Fruit fly (Drosophila melanogaster) whole organism, adult: Measurements from ENCODE around the gene CG42828.

Experiments
- CG11617 ChIP-seq: fragments of 200-800 bp; sonication (Bioruptor generic); optimal IDR thresholded peaks from 2 replicates; lab custom pipeline; 2017; ENCODE audit warnings: mild to moderate bottlenecking, missing biosample characterization, missing genetic modification reagents, missing genetic modification characterization
- CG12768 ChIP-seq: fragments of 200-800 bp; sonication (Bioruptor generic); optimal IDR thresholded peaks from 2 replicates; lab custom pipeline; 2017; ENCODE audit warnings: missing biosample characterization, missing genetic modification characterization, mild to moderate bottlenecking, moderate library complexity, missing genetic modification reagents
- CG14711 ChIP-seq: fragments of 200-800 bp; sonication (Bioruptor generic); optimal IDR thresholded peaks from 2 replicates; lab custom pipeline; 2018; ENCODE audit warnings: missing biosample characterization, mild to moderate bottlenecking, missing genetic modification characterization, moderate library complexity
- CG5204 ChIP-seq: fragments of 200-800 bp; sonication (Bioruptor generic); optimal IDR thresholded peaks from 2 replicates; lab custom pipeline; 2016; ENCODE audit warnings: missing biosample characterization, missing genetic modification characterization
- CG7045 ChIP-seq: fragments of 200-800 bp; sonication (Bioruptor generic); optimal IDR thresholded peaks from 2 replicates; lab custom pipeline; 2017; ENCODE audit warnings: missing biosample characterization, mild to moderate bottlenecking, missing genetic modification characterization
- CG7101 ChIP-seq: fragments of 200-800 bp; sonication (Bioruptor generic); optimal IDR thresholded peaks from 2 replicates; lab custom pipeline; 2018; ENCODE audit warnings: missing biosample characterization, mild to moderate bottlenecking, missing genetic modification characterization, moderate library complexity
- Clk ChIP-seq: fragments of 200-800 bp; sonication (Bioruptor generic); optimal IDR thresholded peaks from 2 replicates; lab custom pipeline; 2017; ENCODE audit warnings: missing biosample characterization, missing genetic modification characterization
- bab1 ChIP-seq: fragments of 200-800 bp; sonication (Bioruptor generic); optimal IDR thresholded peaks from 3 replicates; lab custom pipeline; 2019; ENCODE audit warnings: missing biosample characterization, mild to moderate bottlenecking, missing genetic modification characterization, moderate library complexity
- cic ChIP-seq: fragments of 200-800 bp; sonication (Bioruptor generic); optimal IDR thresholded peaks from 2 replicates; lab custom pipeline; 2017; ENCODE audit warnings: missing biosample characterization, mild to moderate bottlenecking, missing genetic modification characterization, moderate library complexity
- cnc ChIP-seq, 2 experiments: fragments of >200 bp; optimal IDR thresholded peaks; 2 replicates each; lab custom pipeline; 2017
- kay ChIP-seq: fragments of 200-800 bp; sonication (Bioruptor generic); peaks from one replicate; lab custom pipeline; 2016; ENCODE audit warnings: missing biosample characterization, missing genetic modification characterization, borderline replicate concordance
- pad ChIP-seq: fragments of 200-800 bp; sonication (Bioruptor generic); optimal IDR thresholded peaks from 3 replicates; lab custom pipeline; 2017; ENCODE audit warnings: missing biosample characterization, missing genetic modification characterization, mild to moderate bottlenecking, moderate library complexity, missing genetic modification reagents
- tj ChIP-seq: fragments of 200-800 bp; sonication (Bioruptor generic); optimal IDR thresholded peaks from 3 replicates; lab custom pipeline; 2017; ENCODE audit warnings: missing biosample characterization, mild to moderate bottlenecking, missing genetic modification characterization, moderate library complexity
- toe ChIP-seq: fragments of 200-800 bp; sonication (Bioruptor generic); optimal IDR thresholded peaks from 2 replicates; lab custom pipeline; 2016; ENCODE audit warnings: missing biosample characterization, missing genetic modification characterization

dm6 chr3R:23402508-23402907, 29.0 kb downstream of the CG42828 start, which contains the start of gene Ir94d:
- TF ChIP-seq CG11617 (GFP tag; lab: Kevin White, UChicago), result no peak
- TF ChIP-seq cic (GFP tag; lab: Kevin White, UChicago), result no peak
- no peak for TF ChIP-seq kay (GFP tag; lab: Kevin White, UChicago)
- no peak for TF ChIP-seq CG5204 (GFP tag; lab: Kevin White, UChicago)
- no peak for TF ChIP-seq toe (GFP tag; lab: Kevin White, UChicago)
- TF ChIP-seq bab1, result no peak
- TF ChIP-seq CG14711, result no peak
- TF ChIP-seq tj (GFP tag; lab: Kevin White, UChicago), result no peak
- TF ChIP-seq CG7101, result no peak
- TF ChIP-seq pad (GFP tag; lab: Kevin White, UChicago), result no peak
- no peak for TF ChIP-seq CG12768
- TF ChIP-seq Clk (GFP tag; lab: Kevin White, UChicago), result no peak
- no peak for TF ChIP-seq cnc (optimal IDR thresholded peaks at IDR 0.05; lab: Kevin White, UChicago)
- TF ChIP-seq CG7045 (GFP tag; lab: Kevin White, UChicago), result no peak
